Fruit fly (Drosophila melanogaster): ENCODE measurements around the gene CG7872.

CG7872 gene

dm6 chrX:15582853-15583252 is 4.8 kb downstream of the CG7872 start, which contains the start of the genes CG9215 and CG8097 (continued):
- TF ChIP-seq Fer3 (tag; optimal IDR thresholded peaks at IDR 0.05) (no peak), Aef1 (GFP tag; IDR thresholded peaks at IDR 0.05) (no peak), Eip74EF (GFP tag; optimal IDR thresholded peaks at IDR 0.05) (no peak), cg (GFP tag; optimal IDR thresholded peaks at IDR 0.05) (no peak), onecut (GFP tag; IDR thresholded peaks at IDR 0.05) (no peak), al (GFP tag; IDR thresholded peaks at IDR 0.05) (no peak), Dad (GFP tag; optimal IDR thresholded peaks at IDR 0.05) (peak; percentile 12), Rx (GFP tag; IDR thresholded peaks at IDR 0.05) (no peak), Trl (optimal IDR thresholded peaks at IDR 0.05) (no peak), Trl (GFP tag; optimal IDR thresholded peaks at IDR 0.05) (peak; percentile 6), HLH3B (GFP tag; IDR thresholded peaks at IDR 0.05) (no peak), fd3F (GFP tag; optimal IDR thresholded peaks at IDR 0.05) (no peak), Fer1 (GFP tag; optimal IDR thresholded peaks at IDR 0.05) (peak; percentile 27), Drgx (GFP tag; IDR thresholded peaks at IDR 0.05) (no peak), btn (GFP tag; optimal IDR thresholded peaks at IDR 0.05) (no peak), CG9876 (GFP tag; optimal IDR thresholded peaks at IDR 0.05) (peak; percentile 4), tap (tag; optimal IDR thresholded peaks at IDR 0.05) (no peak), CG13775 (GFP tag; optimal IDR thresholded peaks at IDR 0.05) (peak; percentile 11), CG12744 (GFP tag; optimal IDR thresholded peaks at IDR 0.05) (no peak), sim (GFP tag; IDR thresholded peaks at IDR 0.05) (no peak), Adf1 (GFP tag; IDR thresholded peaks at IDR 0.05) (no peak), CG2889 (GFP tag; IDR thresholded peaks at IDR 0.05) (no peak), toy (GFP tag; IDR thresholded peaks at IDR 0.05) (no peak), Poxn (GFP tag; IDR thresholded peaks at IDR 0.05) (no peak), MESR4 (GFP tag; optimal IDR thresholded peaks at IDR 0.05) (peak; percentile 1), emc (GFP tag; optimal IDR thresholded peaks at IDR 0.05) (no peak), Hmr (GFP tag; optimal IDR thresholded peaks at IDR 0.05) (no peak), Oli (tag; optimal IDR thresholded peaks at IDR 0.05) (no peak), CG16813 (GFP tag; IDR thresholded peaks at IDR 0.05; ENCODE audit: partially characterized antibody) (peak; percentile 96), Sry-β (GFP tag; optimal IDR thresholded peaks at IDR 0.05) (peak; percentile 2), Ada2b (GFP tag; IDR thresholded peaks at IDR 0.05) (no peak), CG18011 (GFP tag; optimal IDR thresholded peaks at IDR 0.05) (peak; percentile 8), CG1603 (tag; optimal IDR thresholded peaks at IDR 0.05) (no peak), eve (GFP tag; optimal IDR thresholded peaks at IDR 0.05) (no peak), CG9797 (GFP tag; optimal IDR thresholded peaks at IDR 0.05) (peak; percentile 31), run (tag; optimal IDR thresholded peaks at IDR 0.05) (no peak), Dbx (GFP tag; IDR thresholded peaks at IDR 0.05) (0 out of 3 replicates have a peak, but pooled peaks have one; percentile 15), CG17912 (GFP tag; optimal IDR thresholded peaks at IDR 0.05) (no peak), CG8478 (optimal IDR thresholded peaks at IDR 0.05) (no peak), CG8290 (GFP tag; optimal IDR thresholded peaks at IDR 0.05) (peak; percentile 57), CG8290 (tag; optimal IDR thresholded peaks at IDR 0.05) (no peak), CG9817 (tag; optimal IDR thresholded peaks at IDR 0.05) (peak; percentile 18), fd102C (GFP tag; optimal IDR thresholded peaks at IDR 0.05) (no peak), CG32772 (GFP tag; IDR thresholded peaks at IDR 0.05) (no peak), Doc3 (GFP tag; IDR thresholded peaks at IDR 0.05; ENCODE audit: partially characterized antibody) (peak; percentile 97), Vsx1 (GFP tag; optimal IDR thresholded peaks at IDR 0.05) (no peak), zfh2 (GFP tag; optimal IDR thresholded peaks at IDR 0.05) (peak; percentile 54), Atf3 (GFP tag; optimal IDR thresholded peaks at IDR 0.05) (no peak), bbx (GFP tag; IDR thresholded peaks at IDR 0.05; ENCODE audit: partially characterized antibody) (peak; percentile 83), CG1792 (GFP tag; optimal IDR thresholded peaks at IDR 0.05) (peak; percentile 25), CG10431 (GFP tag; optimal IDR thresholded peaks at IDR 0.05) (no peak), seq (GFP tag; IDR thresholded peaks at IDR 0.05) (no peak), ro (GFP tag; IDR thresholded peaks at IDR 0.05) (no peak)

Measured in whole organism, embryonic.